Fruit fly (Drosophila melanogaster): ENCODE results near the gene CG14073.

CG14073 gene

dm6 chr3L:18832195-18832594, 11.7 kb upstream of the CG14073 start:
- TF ChIP-seq Med (GFP tag), result peak; percentile 56
- no peak for TF ChIP-seq otp (GFP tag; IDR thresholded peaks at IDR 0.05)
- TF ChIP-seq sens (GFP tag), result peak; percentile 25
- peak in 1 of 2 experiments; percentile 57 for TF ChIP-seq Pdp1 (GFP tag; optimal IDR thresholded peaks at IDR 0.05)
- TF ChIP-seq CG11456 (GFP tag; IDR thresholded peaks at IDR 0.05), result no peak
- TF ChIP-seq CG13287 (GFP tag; IDR thresholded peaks at IDR 0.05; ENCODE audit: partially characterized antibody), result no peak
- peak; percentile 21 for TF ChIP-seq pfk (GFP tag; optimal IDR thresholded peaks at IDR 0.05)
- 0 out of 4 replicates have a peak, but pooled peaks have one; percentile 44 for TF ChIP-seq chinmo (GFP tag; IDR thresholded peaks at IDR 0.05; ENCODE audit: partially characterized antibody)
- TF ChIP-seq eve (GFP tag; optimal IDR thresholded peaks at IDR 0.05), result peak in 1 of 2 experiments; percentile 52
- no peak for TF ChIP-seq BEAF-32 (GFP tag; optimal IDR thresholded peaks at IDR 0.05)
- peak; percentile 50; the same call in 1 of the 2 replicates for TF ChIP-seq vvl (GFP tag; IDR thresholded peaks at IDR 0.05)

DNA sequence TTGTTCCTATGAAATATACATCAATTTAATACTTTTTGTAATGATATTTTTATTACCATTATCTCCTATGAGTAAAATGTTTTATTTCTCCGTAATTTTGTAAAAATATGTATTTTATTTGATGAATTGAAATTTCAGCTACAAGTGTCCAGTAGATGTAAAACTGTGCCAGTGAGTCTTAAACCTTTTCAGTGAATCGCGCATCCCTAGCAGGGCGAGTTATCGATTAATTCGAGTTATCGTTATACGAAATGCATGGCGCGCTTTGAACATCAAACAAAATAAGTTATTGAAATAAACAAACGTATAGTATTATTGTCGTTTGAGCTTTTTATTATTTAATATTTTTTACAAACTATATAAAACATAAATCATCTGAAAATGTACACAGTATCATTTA, 7.8 kb upstream of the CG14073 start:
- TF ChIP-seq dpn (GFP tag; optimal IDR thresholded peaks at IDR 0.05), result no peak
- TF ChIP-seq CG14860 (GFP tag; IDR thresholded peaks at IDR 0.05; ENCODE audit: partially characterized antibody), result 0 out of 3 replicates have a peak, but pooled peaks have one; percentile 47
- TF ChIP-seq BEAF-32 (GFP tag; optimal IDR thresholded peaks at IDR 0.05), result peak; percentile 64
- peak; percentile 43; the same call in 1 of the 2 replicates for TF ChIP-seq sna (GFP tag; IDR thresholded peaks at IDR 0.05; ENCODE audit: partially characterized antibody)
- TF ChIP-seq Meics (GFP tag; optimal IDR thresholded peaks at IDR 0.05), result no peak
- 0 out of 3 replicates have a peak, but pooled peaks have one; percentile 41 for TF ChIP-seq CG2199 (GFP tag; IDR thresholded peaks at IDR 0.05)
- TF ChIP-seq yki (optimal IDR thresholded peaks at IDR 0.05), result no peak
- TF ChIP-seq Elba2 (GFP tag; optimal IDR thresholded peaks at IDR 0.05), result no peak
- TF ChIP-seq CG2116 (GFP tag; optimal IDR thresholded peaks at IDR 0.05), result peak; percentile 42
- TF ChIP-seq YL-1 (GFP tag; optimal IDR thresholded peaks at IDR 0.05), result no peak
- TF ChIP-seq knrl (GFP tag; IDR thresholded peaks at IDR 0.05; ENCODE audit: partially characterized antibody), result peak; percentile 70
- peak; percentile 98 for TF ChIP-seq E2f2 (GFP tag; IDR thresholded peaks at IDR 0.05)
- TF ChIP-seq Dref (GFP tag; IDR thresholded peaks at IDR 0.05), result peak; percentile 98
- peak; percentile 87 for TF ChIP-seq cad (GFP tag; optimal IDR thresholded peaks at IDR 0.05)
- TF ChIP-seq tup (GFP tag; optimal IDR thresholded peaks at IDR 0.05), result no peak
- TF ChIP-seq CG12391 (tag; optimal IDR thresholded peaks at IDR 0.05), result no peak
- TF ChIP-seq MTF-1 (GFP tag; optimal IDR thresholded peaks at IDR 0.05; ENCODE audit: borderline replicate concordance), result no peak
- TF ChIP-seq chinmo (GFP tag; IDR thresholded peaks at IDR 0.05; ENCODE audit: partially characterized antibody), result peak; percentile 69; the same call in 1 of the 4 replicates
- no peak for TF ChIP-seq fd64A (GFP tag; optimal IDR thresholded peaks at IDR 0.05)
- peak; percentile 75 for TF ChIP-seq CG34224 (GFP tag; IDR thresholded peaks at IDR 0.05; ENCODE audit: partially characterized antibody)
- no peak for TF ChIP-seq abd-A (tag; optimal IDR thresholded peaks at IDR 0.05)
- no peak for TF ChIP-seq zf30C (GFP tag; optimal IDR thresholded peaks at IDR 0.05)
- TF ChIP-seq tna (GFP tag; IDR thresholded peaks at IDR 0.05; ENCODE audit: partially characterized antibody), result peak; percentile 60; the same call in 1 of the 2 replicates
- TF ChIP-seq CG8290 (GFP tag; optimal IDR thresholded peaks at IDR 0.05), result no peak
- peak in 1 of 2 experiments; percentile 62 for TF ChIP-seq CG8290 (tag; optimal IDR thresholded peaks at IDR 0.05)
- TF ChIP-seq jumu (GFP tag; optimal IDR thresholded peaks at IDR 0.05), result no peak
- peak; percentile 67 for TF ChIP-seq nerfin-2 (GFP tag; IDR thresholded peaks at IDR 0.05; ENCODE audit: partially characterized antibody)
- TF ChIP-seq crc (GFP tag; optimal IDR thresholded peaks at IDR 0.05), result no peak
- TF ChIP-seq shn (GFP tag; optimal IDR thresholded peaks at IDR 0.05), result no peak
- TF ChIP-seq Bdp1 (GFP tag; optimal IDR thresholded peaks at IDR 0.05), result no peak
- no peak for TF ChIP-seq croc (GFP tag; conservative IDR thresholded peaks at IDR 0.05)
- TF ChIP-seq Scr (GFP tag; IDR thresholded peaks at IDR 0.05; ENCODE audit: partially characterized antibody), result peak; percentile 66
- peak; percentile 100 for TF ChIP-seq CG6654 (GFP tag; optimal IDR thresholded peaks at IDR 0.05)
- TF ChIP-seq Opbp (GFP tag; IDR thresholded peaks at IDR 0.05; ENCODE audit: partially characterized antibody), result peak; percentile 68
- TF ChIP-seq insv (GFP tag; optimal IDR thresholded peaks at IDR 0.05), result peak in 1 of 2 experiments; percentile 34
- TF ChIP-seq CG12236 (GFP tag; optimal IDR thresholded peaks at IDR 0.05), result no peak
- peak; percentile 67; the same call in 3 of the 4 replicates for TF ChIP-seq Dll (GFP tag; IDR thresholded peaks at IDR 0.05; ENCODE audit: partially characterized antibody)
- TF ChIP-seq CG6854 (GFP tag; optimal IDR thresholded peaks at IDR 0.05), result peak; percentile 74
- TF ChIP-seq CG14710 (tag; optimal IDR thresholded peaks at IDR 0.05), result peak; percentile 41

All from whole organism, embryonic.